Worm (Caenorhabditis elegans): ENCODE measurements around the gene srlf-9.

- no peak for TF ChIP-seq unc-39 (tag; optimal IDR thresholded peaks at IDR 0.05)
- no peak for TF ChIP-seq snpc-4 (tag; optimal IDR thresholded peaks at IDR 0.05)
- no peak for TF ChIP-seq elt-3 (tag; optimal IDR thresholded peaks at IDR 0.05)
- TF ChIP-seq elt-1 (tag; optimal IDR thresholded peaks at IDR 0.05; ENCODE audit: borderline replicate concordance, insufficient read depth), result no peak
Measured at ce11 chrIII:13376304-13376760, 25.2 kb downstream of the srlf-9 start, which contains the start of gene lis-1.
